Worm (Caenorhabditis elegans): ENCODE data around the gene gex-2.

DNA sequence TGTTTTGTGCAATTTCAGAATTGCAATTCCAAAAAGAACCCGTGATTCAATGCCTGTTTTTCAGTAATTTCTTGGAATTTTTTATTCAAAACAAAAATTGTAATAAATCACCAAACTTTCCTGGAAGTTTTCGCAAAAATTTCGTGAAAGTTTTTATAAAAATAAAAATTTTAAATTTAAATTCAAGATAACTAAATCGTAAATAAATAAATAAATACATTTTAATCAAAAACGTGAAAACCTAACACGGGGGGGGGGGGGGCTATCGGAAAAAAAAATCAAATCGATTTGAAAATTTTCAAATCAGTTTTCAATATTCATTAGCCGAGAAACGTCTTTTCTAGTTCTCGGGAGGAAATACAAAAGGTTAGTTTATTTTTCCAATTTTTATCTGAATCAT is 20.5 kb downstream of the gex-2 start, which contains the start of gene C18H7.4:
- TF ChIP-seq mcd-1 (GFP tag; IDR thresholded peaks at IDR 0.05) (no peak), cebp-2 (GFP tag; IDR thresholded peaks at IDR 0.05) (no peak), lin-54 (GFP tag; optimal IDR thresholded peaks at IDR 0.05) (no peak), dpff-1 (tag; optimal IDR thresholded peaks at IDR 0.05) (no peak), pha-4 (tag; optimal IDR thresholded peaks at IDR 0.05) (no peak), ceh-100 (GFP tag; IDR thresholded peaks at IDR 0.05) (no peak), F57C9.4 (tag; optimal IDR thresholded peaks at IDR 0.05) (no peak), hrde-1 (tag; optimal IDR thresholded peaks at IDR 0.05; ENCODE audit: borderline replicate concordance) (no peak)

All from whole organism, young adult.